Worm (Caenorhabditis elegans) whole organism, L4 larva: ENCODE data around the gene F46F2.3.
A peak's percentile ranks its signal among the peaks of the same experiment; 100 is the strongest.

Source experiments
- F26F4.8 ChIP-seq: fragments of 200-800 bp; sonication (Bioruptor generic); conservative IDR thresholded peaks from 2 replicates; pipeline ENCODE4 v1.3.6; 2022; ENCODE audit warnings: missing genetic modification characterization, missing compliant biosample characterization
- F49E8.2 ChIP-seq: sonication (generic microtip); optimal IDR thresholded peaks from 2 replicates; lab custom pipeline; 2016; ENCODE audit warnings: missing compliant biosample characterization, mild to moderate bottlenecking, missing genetic modification characterization, borderline replicate concordance
- T20F7.1 ChIP-seq: fragments of 200-800 bp; sonication (Bioruptor generic); optimal IDR thresholded peaks from 2 replicates; lab custom pipeline; 2018; ENCODE audit warnings: mild to moderate bottlenecking, missing genetic modification characterization, missing compliant biosample characterization
- Y105C5A.15 ChIP-seq: fragments of 200-800 bp; sonication (Bioruptor generic); IDR thresholded peaks from 2 replicates; pipeline ENCODE4 v1.3.6; 2022; ENCODE audit warnings: missing genetic modification characterization, missing compliant biosample characterization
- Y48G9A.11 ChIP-seq: fragments of 200-800 bp; sonication (Bioruptor generic); IDR thresholded peaks from 2 replicates; pipeline ENCODE4 v1.3.6; 2022; ENCODE audit warnings: missing genetic modification reagents, missing genetic modification characterization, missing compliant biosample characterization
- ZK337.2 ChIP-seq: fragments of 200-800 bp; sonication (Bioruptor generic); IDR thresholded peaks from 2 replicates; pipeline ENCODE4 v1.3.6; 2022; ENCODE audit warnings: missing genetic modification reagents, missing genetic modification characterization, missing compliant biosample characterization
- aha-1 ChIP-seq: fragments of 150-350 bp; peaks from one replicate; lab custom pipeline; 2014; ENCODE audit warnings: missing biosample characterization, missing genetic modification characterization
- aly-2 ChIP-seq: sonication (generic microtip); optimal IDR thresholded peaks from 2 replicates; lab custom pipeline; 2018; ENCODE audit warnings: missing biosample characterization, missing genetic modification characterization
- ceh-32 ChIP-seq: sonication (generic microtip); optimal IDR thresholded peaks from 2 replicates; lab custom pipeline; 2016; ENCODE audit warnings: mild to moderate bottlenecking, missing genetic modification characterization, missing compliant biosample characterization; ENCODE audit not compliant: poor library complexity
- ceh-44 ChIP-seq: fragments of 200-800 bp; sonication (Bioruptor generic); IDR thresholded peaks from 2 replicates; pipeline ENCODE4 v1.3.6; 2022; ENCODE audit warnings: missing genetic modification reagents, missing genetic modification characterization, missing compliant biosample characterization
- ceh-62 ChIP-seq: sonication (generic microtip); optimal IDR thresholded peaks from 2 replicates; lab custom pipeline; 2017; ENCODE audit warnings: missing biosample characterization, missing genetic modification characterization
- daf-12 ChIP-seq: fragments of 150-350 bp; optimal IDR thresholded peaks from 2 replicates; lab custom pipeline; 2014; ENCODE audit warnings: missing biosample characterization, missing genetic modification reagents, missing genetic modification characterization
- daf-19 ChIP-seq: fragments of 200-800 bp; sonication (Bioruptor generic); conservative IDR thresholded peaks from 2 replicates; pipeline ENCODE4 v1.3.6; 2022; ENCODE audit warnings: missing genetic modification characterization, missing compliant biosample characterization
- dmd-6 ChIP-seq: fragments of 200-800 bp; sonication (Bioruptor generic); IDR thresholded peaks from 2 replicates; pipeline ENCODE4 v1.3.6; 2022; ENCODE audit warnings: missing genetic modification reagents, missing genetic modification characterization, missing compliant biosample characterization
- dmd-8 ChIP-seq: fragments of 200-800 bp; sonication (Bioruptor generic); IDR thresholded peaks from 2 replicates; pipeline ENCODE4 v1.3.6; 2022; ENCODE audit warnings: missing genetic modification characterization, missing compliant biosample characterization
- dve-1 ChIP-seq: sonication (generic microtip); optimal IDR thresholded peaks from 2 replicates; lab custom pipeline; 2017; ENCODE audit warnings: antibody characterized with exemption, mild to moderate bottlenecking, missing genetic modification characterization, missing compliant biosample characterization; ENCODE audit not compliant: insufficient read depth
- egl-43 ChIP-seq: fragments of 200-800 bp; sonication (Bioruptor generic); IDR thresholded peaks from 2 replicates; pipeline ENCODE4 v1.3.6; 2022; ENCODE audit warnings: missing genetic modification reagents, missing genetic modification characterization, missing compliant biosample characterization
- fos-1 ChIP-seq: fragments of 150-350 bp; optimal IDR thresholded peaks from 2 replicates; lab custom pipeline; 2014; ENCODE audit warnings: missing biosample characterization, missing genetic modification characterization
- lim-7 ChIP-seq: fragments of 200-800 bp; sonication (Bioruptor generic); IDR thresholded peaks from 2 replicates; pipeline ENCODE4 v1.3.6; 2022; ENCODE audit warnings: missing genetic modification characterization, missing compliant biosample characterization
- lin-13 ChIP-seq: fragments of 150-350 bp; optimal IDR thresholded peaks from 2 replicates; lab custom pipeline; 2014; ENCODE audit warnings: missing biosample characterization, missing genetic modification reagents, missing genetic modification characterization
- lin-39 ChIP-seq: fragments of 150-350 bp; optimal IDR thresholded peaks from 2 replicates; lab custom pipeline; 2014; ENCODE audit warnings: missing biosample characterization, missing genetic modification reagents, missing genetic modification characterization
- lir-3 ChIP-seq: sonication (generic microtip); optimal IDR thresholded peaks from 2 replicates; lab custom pipeline; 2016; ENCODE audit warnings: mild to moderate bottlenecking, missing genetic modification characterization, missing compliant biosample characterization
- mdl-1 ChIP-seq, 2 experiments: fragments of 150-350 bp in 1 of 2; sonication (generic microtip) in 1 of 2; optimal IDR thresholded peaks; 2 replicates each; lab custom pipeline; 2014 to 2017; ENCODE audit warnings: missing biosample characterization in 2 of 2, missing genetic modification characterization in 2 of 2
- mdt-29 ChIP-seq: fragments of 200-800 bp; sonication (Bioruptor generic); IDR thresholded peaks from 2 replicates; pipeline ENCODE4 v1.3.6; 2022; ENCODE audit warnings: missing genetic modification reagents, missing genetic modification characterization, missing compliant biosample characterization
- mep-1 ChIP-seq: fragments of 150-350 bp; sonication (generic microtip); optimal IDR thresholded peaks from 3 replicates; lab custom pipeline; 2014; ENCODE audit warnings: missing biosample characterization, missing genetic modification characterization
- mes-2 ChIP-seq: sonication (generic microtip); optimal IDR thresholded peaks from 2 replicates; lab custom pipeline; 2016; ENCODE audit warnings: missing genotype, mild to moderate bottlenecking, missing genetic modification characterization, missing compliant biosample characterization; ENCODE audit not compliant: poor library complexity, severe bottlenecking
- nhr-10 ChIP-seq: fragments of 150-350 bp; optimal IDR thresholded peaks from 2 replicates; lab custom pipeline; 2014; ENCODE audit warnings: missing biosample characterization, missing genetic modification characterization
- nhr-111 ChIP-seq: fragments of 200-800 bp; sonication (Bioruptor generic); optimal IDR thresholded peaks from 2 replicates; lab custom pipeline; 2018; ENCODE audit warnings: mild to moderate bottlenecking, missing genetic modification characterization, missing compliant biosample characterization
- nhr-25 ChIP-seq: sonication (generic microtip); optimal IDR thresholded peaks from 2 replicates; lab custom pipeline; 2017; ENCODE audit warnings: missing genetic modification characterization, mild to moderate bottlenecking, missing compliant biosample characterization, antibody characterized with exemption, moderate library complexity, borderline replicate concordance; ENCODE audit not compliant: insufficient read depth
- nhr-28 ChIP-seq: fragments of 150-350 bp; optimal IDR thresholded peaks from 2 replicates; lab custom pipeline; 2014; ENCODE audit warnings: missing biosample characterization, missing genetic modification characterization
- nhr-6 ChIP-seq: fragments of 150-350 bp; optimal IDR thresholded peaks from 2 replicates; lab custom pipeline; 2014; ENCODE audit warnings: missing biosample characterization, missing genetic modification characterization
- nhr-76 ChIP-seq: fragments of 150-350 bp; optimal IDR thresholded peaks from 2 replicates; lab custom pipeline; 2014; ENCODE audit warnings: missing biosample characterization, missing genetic modification characterization
- nhr-77 ChIP-seq: fragments of 150-350 bp; optimal IDR thresholded peaks from 2 replicates; lab custom pipeline; 2014; ENCODE audit warnings: missing biosample characterization, missing genetic modification characterization
- pha-4 ChIP-seq, 2 experiments: fragments of 150-350 bp in 1 of 2; fragments of 200-800 bp in 1 of 2; sonication (Bioruptor generic) in 1 of 2; IDR thresholded peaks in 1 of 2; optimal IDR thresholded peaks in 1 of 2; 2 replicates each; pipeline versions ENCODE4 v1.3.6 to Lab custom; 2014 to 2022; ENCODE audit warnings: missing genetic modification characterization in 2 of 2, missing genetic modification reagents in 2 of 2, missing biosample characterization in 1 of 2, missing compliant biosample characterization in 1 of 2
- snpc-1.2 ChIP-seq: fragments of 200-800 bp; sonication (Bioruptor generic); IDR thresholded peaks from 2 replicates; pipeline ENCODE4 v1.3.6; 2022; ENCODE audit warnings: missing genetic modification reagents, missing genetic modification characterization, missing compliant biosample characterization
- snpc-4 ChIP-seq: fragments of 150-350 bp; optimal IDR thresholded peaks from 2 replicates; lab custom pipeline; 2014; ENCODE audit warnings: missing biosample characterization, missing genetic modification characterization
- tra-1 ChIP-seq: fragments of 200-800 bp; sonication (Bioruptor generic); IDR thresholded peaks from 2 replicates; pipeline ENCODE4 v1.3.6; 2022; ENCODE audit warnings: missing genetic modification reagents, missing genetic modification characterization, missing compliant biosample characterization
- vab-7 ChIP-seq: fragments of 200-800 bp; sonication (Bioruptor generic); IDR thresholded peaks from 2 replicates; pipeline ENCODE4 v1.3.6; 2022; ENCODE audit warnings: missing genetic modification reagents, missing genetic modification characterization, missing compliant biosample characterization
- zag-1 ChIP-seq: fragments of 150-350 bp; optimal IDR thresholded peaks from 2 replicates; lab custom pipeline; 2014; ENCODE audit warnings: missing biosample characterization, missing genetic modification characterization
- zfp-2 ChIP-seq: sonication (generic microtip); optimal IDR thresholded peaks from 2 replicates; lab custom pipeline; 2016; ENCODE audit warnings: mild to moderate bottlenecking, missing genetic modification characterization, missing compliant biosample characterization
- zip-2 ChIP-seq: fragments of 150-350 bp; optimal IDR thresholded peaks from 2 replicates; lab custom pipeline; 2014; ENCODE audit warnings: missing biosample characterization, missing genetic modification characterization

The F46F2.3 gene

ce11 chrX:15246182-15246581 is 13.9 kb downstream of the F46F2.3 start, which contains the start of gene piki-1:
piki-1 (minus strand) TSS chrX:15246399.
- no peak for TF ChIP-seq nhr-77 (tag; lab: Kevin White, UChicago)

ce11 chrX:15242726-15243125 is 17.4 kb downstream of the F46F2.3 start:
- TF ChIP-seq ceh-62 (tag; lab: Kevin White, UChicago), result no peak
- TF ChIP-seq dmd-8 (GFP tag; lab: Robert Waterston, UW), result no peak
- TF ChIP-seq vab-7 (GFP tag; lab: Robert Waterston, UW), result peak; percentile 54; the same call in 1 of the 2 replicates
- TF ChIP-seq snpc-1.2 (GFP tag; lab: Robert Waterston, UW), result peak; percentile 70; the same call in 1 of the 2 replicates
- TF ChIP-seq ceh-32 (tag; lab: Kevin White, UChicago), result no peak
- TF ChIP-seq mdt-29, result 0 out of 2 replicates have a peak, but pooled peaks have one; percentile 40
- no peak for TF ChIP-seq nhr-10 (tag; lab: Kevin White, UChicago)
- no peak for TF ChIP-seq aha-1
- no peak for TF ChIP-seq nhr-111 (GFP tag; lab: Kevin White, UChicago)
- no peak for TF ChIP-seq daf-12 (tag; lab: Kevin White, UChicago)
- no peak for TF ChIP-seq fos-1 (tag; lab: Kevin White, UChicago)
- no peak for TF ChIP-seq nhr-77 (tag; lab: Kevin White, UChicago)
- no peak for TF ChIP-seq lin-13 (GFP tag; lab: Kevin White, UChicago)
- TF ChIP-seq dmd-6 (GFP tag; lab: Robert Waterston, UW), result no peak
- no peak for TF ChIP-seq mdl-1 (tag; optimal IDR thresholded peaks at IDR 0.05; lab: Kevin White, UChicago)
- TF ChIP-seq nhr-76 (tag; lab: Kevin White, UChicago), result no peak
- TF ChIP-seq zip-2 (tag; lab: Kevin White, UChicago), result no peak
- TF ChIP-seq zfp-2 (tag; lab: Kevin White, UChicago), result no peak
- no peak for TF ChIP-seq mep-1 (tag; lab: Kevin White, UChicago)
- no peak for TF ChIP-seq F49E8.2 (tag; lab: Kevin White, UChicago)
- no peak for TF ChIP-seq pha-4 (GFP tag; IDR thresholded peaks at IDR 0.05; lab: Robert Waterston, UW)
- TF ChIP-seq pha-4 (tag; optimal IDR thresholded peaks at IDR 0.05; lab: Kevin White, UChicago), result no peak
- no peak for TF ChIP-seq nhr-25 (tag; lab: Kevin White, UChicago)
- TF ChIP-seq F26F4.8 (GFP tag; lab: Robert Waterston, UW), result no peak
- TF ChIP-seq T20F7.1 (GFP tag; lab: Kevin White, UChicago), result no peak
- TF ChIP-seq dve-1 (tag; lab: Kevin White, UChicago), result no peak
- TF ChIP-seq zag-1, result no peak
- TF ChIP-seq lim-7 (GFP tag; lab: Robert Waterston, UW), result peak; percentile 55; the same call in 1 of the 2 replicates
- TF ChIP-seq snpc-4, result no peak
- no peak for TF ChIP-seq nhr-28
- TF ChIP-seq lir-3 (tag; lab: Kevin White, UChicago), result no peak
- TF ChIP-seq Y105C5A.15 (GFP tag; lab: Robert Waterston, UW), result no peak

DNA sequence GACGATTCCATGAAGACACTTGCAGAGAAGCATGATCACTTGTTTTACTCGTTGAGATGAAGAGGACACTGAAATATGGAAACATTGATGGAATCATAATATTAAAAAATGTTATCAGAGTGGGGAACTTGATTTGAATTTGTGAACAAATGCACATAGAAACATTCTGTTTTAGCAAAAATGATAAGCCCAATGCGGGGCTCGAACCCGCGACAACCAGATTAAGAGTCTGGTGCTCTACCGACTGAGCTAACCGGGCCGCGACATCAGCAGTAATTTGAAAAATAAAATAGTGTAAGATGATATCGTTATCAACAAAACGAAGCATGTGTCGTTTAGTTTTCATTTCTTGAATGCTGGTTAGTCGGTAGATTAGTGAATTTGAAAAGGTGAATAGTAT is 18.9 kb downstream of the F46F2.3 start:
- no peak for TF ChIP-seq pha-4 (GFP tag; IDR thresholded peaks at IDR 0.05; lab: Robert Waterston, UW)
- TF ChIP-seq pha-4 (tag; optimal IDR thresholded peaks at IDR 0.05; lab: Kevin White, UChicago), result no peak
- TF ChIP-seq F26F4.8 (GFP tag; lab: Robert Waterston, UW), result peak; percentile 59; the same call in 1 of the 2 replicates
- TF ChIP-seq nhr-6 (tag; lab: Kevin White, UChicago), result no peak
- peak; percentile 68; the same call in 1 of the 2 replicates for TF ChIP-seq lim-7 (GFP tag; lab: Robert Waterston, UW)
- peak; percentile 77 for TF ChIP-seq egl-43
- TF ChIP-seq vab-7 (GFP tag; lab: Robert Waterston, UW), result 0 out of 2 replicates have a peak, but pooled peaks have one; percentile 38
- 0 out of 2 replicates have a peak, but pooled peaks have one; percentile 23 for TF ChIP-seq tra-1 (GFP tag; lab: Robert Waterston, UW)
- TF ChIP-seq Y48G9A.11 (GFP tag; lab: Robert Waterston, UW), result peak; percentile 53; the same call in 1 of the 2 replicates
- peak; percentile 49 for TF ChIP-seq dmd-6 (GFP tag; lab: Robert Waterston, UW)
- TF ChIP-seq ceh-44 (GFP tag; lab: Robert Waterston, UW), result peak; percentile 60; the same call in 1 of the 2 replicates
- no peak for TF ChIP-seq aly-2 (tag; lab: Kevin White, UChicago)
- no peak for TF ChIP-seq lin-39 (tag; lab: Kevin White, UChicago)
- TF ChIP-seq daf-19 (GFP tag; lab: Robert Waterston, UW), result 0 out of 2 replicates have a peak, but pooled peaks have one; percentile 32
- TF ChIP-seq mes-2 (tag; lab: Kevin White, UChicago), result peak; percentile 22
- TF ChIP-seq ZK337.2, result 0 out of 2 replicates have a peak, but pooled peaks have one; percentile 10
- TF ChIP-seq daf-12 (tag; lab: Kevin White, UChicago), result no peak
- peak; percentile 76 for TF ChIP-seq snpc-1.2 (GFP tag; lab: Robert Waterston, UW)
